Fruit fly (Drosophila melanogaster) whole organism, embryonic: Measurements from ENCODE around the gene CG15368.

Source experiments
- CG30020 ChIP-seq: fragments of 200-800 bp; optimal IDR thresholded peaks from 2 replicates; lab custom pipeline; 2019; ENCODE audit warnings: missing biosample characterization, mild to moderate bottlenecking, missing genetic modification characterization, moderate library complexity
- CG4424 ChIP-seq: fragments of 200-800 bp; sonication (Bioruptor generic); optimal IDR thresholded peaks from 3 replicates; lab custom pipeline; 2016; ENCODE audit warnings: missing biosample characterization, missing genetic modification characterization
- CG6272 ChIP-seq: fragments of 200-800 bp; sonication (Bioruptor generic); IDR thresholded peaks from 2 replicates; pipeline ENCODE4 v1.3.6; 2022; ENCODE audit warnings: missing biosample characterization, missing genetic modification characterization
- Side ChIP-seq: fragments of 200-800 bp; sonication (Bioruptor generic); optimal IDR thresholded peaks from 2 replicates; lab custom pipeline; 2016; ENCODE audit warnings: missing biosample characterization, missing genetic modification characterization
- Sin3A ChIP-seq: fragments of >200 bp; optimal IDR thresholded peaks from 2 replicates; lab custom pipeline; 2018
- cad ChIP-seq: fragments of >200 bp; optimal IDR thresholded peaks from 2 replicates; lab custom pipeline; 2017; ENCODE audit warnings: missing biosample characterization, missing genetic modification characterization
- phol ChIP-seq: fragments of 200-800 bp; sonication (Bioruptor generic); optimal IDR thresholded peaks from 3 replicates; lab custom pipeline; 2018; ENCODE audit warnings: missing biosample characterization, mild to moderate bottlenecking, missing genetic modification characterization, moderate library complexity

- no peak for TF ChIP-seq phol (tag; lab: Kevin White, UChicago)
- TF ChIP-seq CG4424 (GFP tag; lab: Kevin White, UChicago) = no peak
- no peak for TF ChIP-seq cad (GFP tag; lab: Kevin White, UChicago)
- TF ChIP-seq Sin3A (lab: Kevin White, UChicago) = no peak
- TF ChIP-seq CG6272 (GFP tag; lab: Robert Waterston, UW) = no peak
- TF ChIP-seq CG30020 (tag; lab: Kevin White, UChicago) = no peak
- no peak for TF ChIP-seq Side
These were observed 14.5 kb upstream of the CG15368 start for dm6 chrX:9201080-9201479.
